Worm (Caenorhabditis elegans) whole organism, L4/young adult: ENCODE results near the gene npp-10.

Experiments
- dao-5 ChIP-seq: sonication (generic microtip); optimal IDR thresholded peaks from 2 replicates; lab custom pipeline; 2016; ENCODE audit warnings: missing genotype, missing genetic modification characterization, moderate library complexity, missing compliant biosample characterization
- him-1 ChIP-seq: sonication (generic microtip); optimal IDR thresholded peaks from 2 replicates; lab custom pipeline; 2016; ENCODE audit warnings: missing genotype, missing genetic modification reagents, missing genetic modification characterization, missing compliant biosample characterization

DNA sequence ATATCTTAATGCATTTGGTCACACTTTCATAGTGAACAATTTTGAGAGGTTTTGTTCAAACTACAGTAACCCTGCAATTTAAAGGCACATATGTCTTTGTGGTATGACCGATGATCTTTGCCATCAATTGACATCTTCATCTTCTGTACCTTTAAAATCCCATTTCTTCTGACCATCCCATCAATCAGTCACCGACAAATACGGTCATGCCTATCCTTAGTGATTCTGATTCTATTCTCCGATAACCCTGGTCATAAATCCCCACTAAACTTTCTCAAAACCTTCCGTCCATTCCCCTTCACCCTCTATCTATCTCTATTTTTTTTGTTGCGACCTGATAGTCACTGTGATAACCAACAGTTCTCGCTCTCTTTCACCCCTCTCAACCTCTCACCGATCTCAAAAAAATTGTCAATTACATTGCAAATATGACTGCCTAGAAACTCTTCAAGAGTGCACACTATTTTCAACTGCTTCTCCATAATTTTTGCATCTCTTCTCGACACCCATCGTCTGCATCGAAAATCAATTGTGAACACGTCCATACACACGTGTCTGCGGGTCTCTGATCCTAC is 55.2 kb downstream of the npp-10 start:
- no peak for TF ChIP-seq him-1 (tag; lab: Kevin White, UChicago)
- TF ChIP-seq dao-5 (tag; lab: Kevin White, UChicago): no peak
